Worm (Caenorhabditis elegans): ENCODE measurements around the gene dpy-9.

ce11 chrIV:293995-294700 lies 35.1 kb upstream of the dpy-9 start:
- TF ChIP-seq nhr-76 (tag; optimal IDR thresholded peaks at IDR 0.05) = no peak
- TF ChIP-seq ceh-88 (GFP tag; IDR thresholded peaks at IDR 0.05) = no peak
- no peak for TF ChIP-seq ama-1 (optimal IDR thresholded peaks at IDR 0.05)

All from whole organism, L1 larva.